Fruit fly (Drosophila melanogaster) whole organism, wandering third instar larva: ENCODE results near the gene CG42635.

Experiments used
- Abd-B ChIP-seq: fragments of >200 bp; optimal IDR thresholded peaks from 2 replicates; lab custom pipeline; 2017; ENCODE audit warnings: missing biosample characterization, missing genetic modification characterization
- CG32264 ChIP-seq: fragments of 200-800 bp; sonication (Bioruptor generic); optimal IDR thresholded peaks from 2 replicates; lab custom pipeline; 2016; ENCODE audit warnings: missing biosample characterization, missing genetic modification characterization
- CG9705 ChIP-seq: fragments of 200-800 bp; sonication (Bioruptor generic); optimal IDR thresholded peaks from 2 replicates; lab custom pipeline; 2018; ENCODE audit warnings: missing biosample characterization, mild to moderate bottlenecking, missing genetic modification characterization
- CrebA ChIP-seq: fragments of 200-800 bp; sonication (Bioruptor generic); optimal IDR thresholded peaks from 2 replicates; lab custom pipeline; 2016; ENCODE audit warnings: missing biosample characterization, mild to moderate bottlenecking, missing genetic modification characterization, borderline replicate concordance
- Dfd ChIP-seq: fragments of >200 bp; optimal IDR thresholded peaks from 2 replicates; lab custom pipeline; 2017; ENCODE audit warnings: missing biosample characterization, missing genetic modification characterization
- Dif ChIP-seq: fragments of 200-275, 200-300 bp; sonication (Bioruptor generic); optimal IDR thresholded peaks from 2 replicates; lab custom pipeline; 2018; ENCODE audit warnings: missing biosample characterization, missing genetic modification characterization; ENCODE audit not compliant: partially characterized antibody
- GATAd ChIP-seq: sonication (Bioruptor generic); optimal IDR thresholded peaks from 2 replicates; lab custom pipeline; 2016; ENCODE audit warnings: missing biosample characterization, missing genetic modification characterization
- HLH106 ChIP-seq: fragments of 200-800 bp; optimal IDR thresholded peaks from 3 replicates; lab custom pipeline; 2019; ENCODE audit warnings: missing biosample characterization, mild to moderate bottlenecking, missing genetic modification characterization, moderate library complexity
- Hnf4 ChIP-seq: fragments of 200-800 bp; sonication (Bioruptor generic); optimal IDR thresholded peaks from 2 replicates; lab custom pipeline; 2016; ENCODE audit warnings: missing biosample characterization, mild to moderate bottlenecking, missing genetic modification characterization
- Hr78 ChIP-seq: fragments of >200 bp; optimal IDR thresholded peaks from 2 replicates; lab custom pipeline; 2017; ENCODE audit warnings: missing biosample characterization, missing genetic modification characterization
- Hr83 ChIP-seq: fragments of 200-300 bp; sonication (Bioruptor generic); optimal IDR thresholded peaks from 2 replicates; lab custom pipeline; 2016; ENCODE audit warnings: missing biosample characterization, mild to moderate bottlenecking, missing genetic modification characterization, moderate library complexity; ENCODE audit not compliant: poor library complexity, severe bottlenecking
- Jra ChIP-seq: sonication (Bioruptor generic); optimal IDR thresholded peaks from 2 replicates; lab custom pipeline; 2016; ENCODE audit warnings: missing biosample characterization, missing genetic modification characterization
- Mio ChIP-seq: sonication (Bioruptor generic); optimal IDR thresholded peaks from 2 replicates; lab custom pipeline; 2016; ENCODE audit warnings: missing biosample characterization, missing genetic modification characterization
- Myc ChIP-seq: fragments of >200 bp; optimal IDR thresholded peaks from 2 replicates; lab custom pipeline; 2017
- N ChIP-seq: fragments of >200 bp; optimal IDR thresholded peaks from 2 replicates; lab custom pipeline; 2018; ENCODE audit warnings: missing biosample characterization, missing external identifiers, missing genetic modification characterization
- OdsH ChIP-seq: fragments of 200-800 bp; sonication (Bioruptor generic); optimal IDR thresholded peaks from 2 replicates; lab custom pipeline; 2016; ENCODE audit warnings: missing biosample characterization, mild to moderate bottlenecking, missing genetic modification characterization
- Rel ChIP-seq, 2 experiments: fragments of 200-800 bp; sonication (Bioruptor generic) in 1 of 2; optimal IDR thresholded peaks; 2 replicates in 1 of 2; 3 replicates in 1 of 2; lab custom pipeline; 2016 to 2019; ENCODE audit warnings: mild to moderate bottlenecking in 2 of 2, missing biosample characterization in 2 of 2, missing genetic modification characterization in 2 of 2, moderate library complexity in 1 of 2
- Sp1 ChIP-seq: fragments of 200-800 bp; sonication (Bioruptor generic); optimal IDR thresholded peaks from 3 replicates; lab custom pipeline; 2019; ENCODE audit warnings: missing biosample characterization, mild to moderate bottlenecking, missing genetic modification characterization, moderate library complexity
- Vsx2 ChIP-seq: fragments of 200-300, 225-300 bp; sonication (Bioruptor generic); optimal IDR thresholded peaks from 2 replicates; lab custom pipeline; 2018; ENCODE audit warnings: missing biosample characterization, missing genetic modification characterization; ENCODE audit not compliant: partially characterized antibody
- br ChIP-seq: fragments of 200-800 bp; sonication (Bioruptor generic); optimal IDR thresholded peaks from 2 replicates; lab custom pipeline; 2016; ENCODE audit warnings: missing biosample characterization, missing genetic modification characterization
- brk ChIP-seq: fragments of 200-800 bp; sonication (Bioruptor generic); optimal IDR thresholded peaks from 2 replicates; lab custom pipeline; 2016; ENCODE audit warnings: missing biosample characterization, mild to moderate bottlenecking, missing genetic modification characterization
- dl ChIP-seq, 2 experiments: fragments of 175-275, 200-275 bp in 1 of 2; fragments of 200-275 bp in 1 of 2; sonication (Bioruptor generic); optimal IDR thresholded peaks; lab custom pipeline; 2018; ENCODE audit warnings: mild to moderate bottlenecking in 2 of 2, missing biosample characterization in 2 of 2, missing genetic modification characterization in 2 of 2, moderate library complexity in 2 of 2; ENCODE audit not compliant: partially characterized antibody in 2 of 2, insufficient read depth in 1 of 2
- dmrt93B ChIP-seq: fragments of 200-800 bp; sonication (Bioruptor generic); optimal IDR thresholded peaks from 2 replicates; lab custom pipeline; 2018; ENCODE audit warnings: missing biosample characterization, mild to moderate bottlenecking, missing genetic modification characterization
- dsf ChIP-seq: sonication (Bioruptor generic); optimal IDR thresholded peaks from 2 replicates; lab custom pipeline; 2016; ENCODE audit warnings: missing biosample characterization, missing genetic modification characterization, borderline replicate concordance
- ey ChIP-seq: fragments of 200-800 bp; sonication (Bioruptor generic); optimal IDR thresholded peaks from 2 replicates; lab custom pipeline; 2016; ENCODE audit warnings: missing biosample characterization, missing genetic modification characterization
- foxo ChIP-seq, 2 experiments: fragments of 200-800 bp; sonication (Bioruptor generic); optimal IDR thresholded peaks; 2 replicates in 1 of 2; 3 replicates in 1 of 2; lab custom pipeline; 2016 to 2017; ENCODE audit warnings: missing biosample characterization in 2 of 2, missing genetic modification characterization in 2 of 2
- fru ChIP-seq: fragments of 200-800 bp; sonication (Bioruptor generic); optimal IDR thresholded peaks from 3 replicates; lab custom pipeline; 2016; ENCODE audit warnings: missing biosample characterization, mild to moderate bottlenecking, missing genetic modification characterization
- h ChIP-seq: fragments of 200-800 bp; sonication (Bioruptor generic); optimal IDR thresholded peaks from 3 replicates; lab custom pipeline; 2016; ENCODE audit warnings: missing biosample characterization, mild to moderate bottlenecking, missing genetic modification characterization
- jim ChIP-seq: fragments of 175-275, 200-325 bp; sonication (Bioruptor generic); optimal IDR thresholded peaks from 2 replicates; lab custom pipeline; 2016; ENCODE audit warnings: missing biosample characterization, mild to moderate bottlenecking, missing genetic modification characterization
- lola ChIP-seq: fragments of >200 bp; optimal IDR thresholded peaks from 2 replicates; lab custom pipeline; 2017; ENCODE audit warnings: missing biosample characterization, missing genetic modification characterization
- pan ChIP-seq: fragments of >200 bp; optimal IDR thresholded peaks from 2 replicates; lab custom pipeline; 2017
- psq ChIP-seq: fragments of 200-800 bp; sonication (Bioruptor generic); optimal IDR thresholded peaks from 3 replicates; lab custom pipeline; 2017; ENCODE audit warnings: missing biosample characterization, mild to moderate bottlenecking, missing genetic modification characterization, moderate library complexity
- rgr ChIP-seq: fragments of 200-800 bp; sonication (Bioruptor generic); optimal IDR thresholded peaks from 3 replicates; lab custom pipeline; 2016; ENCODE audit warnings: missing biosample characterization, mild to moderate bottlenecking, missing genetic modification characterization
- sage ChIP-seq: fragments of 200-800 bp; sonication (Bioruptor generic); optimal IDR thresholded peaks from 2 replicates; lab custom pipeline; 2016; ENCODE audit warnings: missing biosample characterization, mild to moderate bottlenecking, missing genetic modification characterization
- sv ChIP-seq: fragments of 200-800 bp; sonication (Bioruptor generic); optimal IDR thresholded peaks from 3 replicates; lab custom pipeline; 2016; ENCODE audit warnings: missing biosample characterization, missing genetic modification characterization
- tai ChIP-seq: sonication (Bioruptor generic); optimal IDR thresholded peaks from 2 replicates; lab custom pipeline; 2016; ENCODE audit warnings: missing biosample characterization, missing genetic modification characterization
- usp ChIP-seq: fragments of >200 bp; optimal IDR thresholded peaks from 2 replicates; lab custom pipeline; 2017; ENCODE audit warnings: missing biosample characterization, missing genetic modification characterization
- woc ChIP-seq: sonication (Bioruptor generic); optimal IDR thresholded peaks from 2 replicates; lab custom pipeline; 2016; ENCODE audit warnings: missing biosample characterization, mild to moderate bottlenecking, missing genetic modification characterization

CG42635 gene

DNA sequence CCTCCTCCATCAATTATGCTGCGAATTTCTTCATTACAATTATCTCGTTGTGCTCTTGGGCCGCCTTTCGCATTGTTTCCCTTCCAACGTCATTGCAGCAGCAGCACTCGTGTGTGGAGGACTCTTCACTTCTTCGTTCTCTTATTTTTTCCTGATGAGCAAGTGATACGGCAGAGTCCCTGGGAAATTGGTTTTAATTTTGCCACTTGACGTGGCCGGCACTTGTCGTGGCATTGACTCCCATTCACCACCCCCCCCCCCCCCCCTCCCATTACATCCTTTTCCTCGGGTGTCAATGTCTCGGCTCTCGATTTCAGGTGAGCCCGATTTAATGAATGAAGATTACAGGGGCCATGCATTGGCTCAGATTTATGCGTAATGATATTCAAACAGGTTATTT, 5.6 kb upstream of the CG42635 start:
- no peak for TF ChIP-seq pan (lab: Kevin White, UChicago)
- no peak for TF ChIP-seq Dfd
- no peak for TF ChIP-seq sv (GFP tag; lab: Kevin White, UChicago)
- no peak for TF ChIP-seq dmrt93B
- no peak for TF ChIP-seq dl (GFP tag; optimal IDR thresholded peaks at IDR 0.05; lab: Kevin White, UChicago; ENCODE audit: insufficient read depth in 1 of 2, partially characterized antibody in 2 of 2)
- no peak for TF ChIP-seq tai (GFP tag; lab: Kevin White, UChicago)
- no peak for TF ChIP-seq Myc (lab: Kevin White, UChicago)
- TF ChIP-seq brk (GFP tag; lab: Kevin White, UChicago) = no peak
- no peak for TF ChIP-seq fru (GFP tag; lab: Kevin White, UChicago)
- TF ChIP-seq br = no peak
- TF ChIP-seq Mio (GFP tag; lab: Kevin White, UChicago) = no peak
- no peak for TF ChIP-seq GATAd (GFP tag; lab: Kevin White, UChicago)
- TF ChIP-seq usp (GFP tag; lab: Kevin White, UChicago) = no peak
- TF ChIP-seq, all 38 proteins: peak for 0

DNA sequence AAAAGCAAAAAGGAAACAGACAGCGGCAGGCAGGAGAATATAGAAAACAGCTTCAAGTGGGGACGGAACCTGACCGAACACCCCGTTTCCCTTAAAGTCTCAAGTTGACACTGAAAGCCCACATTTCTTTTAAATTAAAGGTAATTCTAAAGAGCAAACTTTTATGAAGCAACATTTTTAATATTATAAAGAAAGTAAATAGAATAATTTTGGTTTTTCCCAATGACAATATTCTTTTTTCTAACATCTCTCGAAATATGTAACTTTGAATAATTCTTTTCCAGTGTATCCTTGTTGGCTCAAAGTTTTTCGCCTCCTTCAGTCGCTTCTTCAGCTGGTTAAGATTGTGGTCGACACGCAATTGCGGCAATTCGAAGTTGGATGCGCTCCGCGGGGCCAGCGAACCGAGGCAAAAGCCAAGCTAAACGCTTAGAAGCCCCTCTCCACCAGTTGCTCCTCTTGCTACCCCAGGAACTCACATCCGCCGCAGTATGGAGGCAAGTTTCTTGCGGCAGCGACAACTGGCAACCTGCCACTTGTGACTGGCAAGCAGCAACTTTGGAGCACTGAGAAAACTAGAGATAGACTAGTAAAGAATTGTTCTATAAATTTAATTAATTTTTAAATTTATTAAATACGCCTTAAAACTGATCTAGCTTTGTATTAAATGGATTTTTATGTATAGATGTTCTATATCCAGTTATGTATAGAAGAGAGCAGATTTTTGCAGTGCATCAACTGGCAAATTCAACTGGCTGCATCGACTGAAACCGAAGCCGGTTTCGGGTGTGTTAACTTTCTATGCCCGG, 4.5 kb upstream of the CG42635 start:
- TF ChIP-seq sage (GFP tag; lab: Kevin White, UChicago) (no peak), Abd-B (GFP tag; lab: Kevin White, UChicago) (no peak), Mio (GFP tag; lab: Kevin White, UChicago) (no peak), Hr83 (no peak), N (no peak), lola (GFP tag; lab: Kevin White, UChicago) (no peak), Dfd (no peak), tai (GFP tag; lab: Kevin White, UChicago) (peak; percentile 34), Dif (GFP tag; lab: Kevin White, UChicago) (no peak), h (GFP tag; lab: Kevin White, UChicago) (peak; percentile 77), pan (lab: Kevin White, UChicago) (no peak), Vsx2 (GFP tag; lab: Kevin White, UChicago) (no peak), usp (GFP tag; lab: Kevin White, UChicago) (no peak), HLH106 (tag; lab: Kevin White, UChicago) (peak; percentile 85), rgr (peak; percentile 62), GATAd (GFP tag; lab: Kevin White, UChicago) (no peak), Hr78 (no peak), Sp1 (GFP tag; lab: Kevin White, UChicago) (peak; percentile 78), br (peak; percentile 34), Myc (lab: Kevin White, UChicago) (no peak), Jra (peak; percentile 34), dsf (GFP tag; lab: Kevin White, UChicago) (no peak), brk (GFP tag; lab: Kevin White, UChicago) (peak; percentile 84), Hnf4 (GFP tag; lab: Kevin White, UChicago) (peak; percentile 65), dl (GFP tag; optimal IDR thresholded peaks at IDR 0.05; lab: Kevin White, UChicago; ENCODE audit: insufficient read depth in 1 of 2, partially characterized antibody in 2 of 2) (no peak), Rel (GFP tag; optimal IDR thresholded peaks at IDR 0.05; lab: Kevin White, UChicago) (peak; percentile 43), Rel (tag; optimal IDR thresholded peaks at IDR 0.05; lab: Kevin White, UChicago) (no peak), CG9705 (GFP tag; lab: Kevin White, UChicago) (peak; percentile 67), woc (GFP tag; lab: Kevin White, UChicago) (peak; percentile 65), fru (GFP tag; lab: Kevin White, UChicago) (peak; percentile 71), sv (GFP tag; lab: Kevin White, UChicago) (no peak), ey (GFP tag; lab: Kevin White, UChicago) (peak; percentile 62), CG32264 (GFP tag; lab: Kevin White, UChicago) (no peak), psq (GFP tag; lab: Kevin White, UChicago) (peak; percentile 80), dmrt93B (peak; percentile 49), OdsH (GFP tag; lab: Kevin White, UChicago) (peak; percentile 66), CrebA (GFP tag; lab: Kevin White, UChicago) (no peak), jim (GFP tag; lab: Kevin White, UChicago) (no peak), foxo (GFP tag; optimal IDR thresholded peaks at IDR 0.05; lab: Kevin White, UChicago) (peak in 1 of 2 experiments; percentile 74)
